Fruit fly (Drosophila melanogaster): ENCODE results near the gene CG10561.

CG10561 gene

dm6 chr2L:19079742-19080141 lies 34.5 kb upstream of the CG10561 start (continued):
- TF ChIP-seq Nf-YC (tag; optimal IDR thresholded peaks at IDR 0.05) (no peak), cg (GFP tag; optimal IDR thresholded peaks at IDR 0.05) (peak; percentile 35), HLH3B (GFP tag; IDR thresholded peaks at IDR 0.05) (0 out of 2 replicates have a peak, but pooled peaks have one; percentile 4), CG12219 (GFP tag; optimal IDR thresholded peaks at IDR 0.05) (peak; percentile 25), slbo (GFP tag; IDR thresholded peaks at IDR 0.05) (0 out of 2 replicates have a peak, but pooled peaks have one; percentile 10), ci (GFP tag; IDR thresholded peaks at IDR 0.05) (peak; percentile 88), Doc3 (GFP tag; IDR thresholded peaks at IDR 0.05; ENCODE audit: partially characterized antibody) (0 out of 3 replicates have a peak, but pooled peaks have one; percentile 24), tx (GFP tag; optimal IDR thresholded peaks at IDR 0.05) (no peak), ttk (GFP tag; IDR thresholded peaks at IDR 0.05) (no peak), lov (optimal IDR thresholded peaks at IDR 0.05) (no peak), lov (GFP tag; IDR thresholded peaks at IDR 0.05) (0 out of 3 replicates have a peak, but pooled peaks have one; percentile 47), z (GFP tag; IDR thresholded peaks at IDR 0.05) (no peak), CG2202 (tag; optimal IDR thresholded peaks at IDR 0.05) (no peak), sna (GFP tag; IDR thresholded peaks at IDR 0.05; ENCODE audit: partially characterized antibody) (peak; percentile 35; the same call in 1 of the 2 replicates), CG43689 (GFP tag; IDR thresholded peaks at IDR 0.05) (peak; percentile 41; the same call in 1 of the 2 replicates), CG1792 (GFP tag; optimal IDR thresholded peaks at IDR 0.05) (no peak), wek (GFP tag; optimal IDR thresholded peaks at IDR 0.05) (peak; percentile 16)

DNA sequence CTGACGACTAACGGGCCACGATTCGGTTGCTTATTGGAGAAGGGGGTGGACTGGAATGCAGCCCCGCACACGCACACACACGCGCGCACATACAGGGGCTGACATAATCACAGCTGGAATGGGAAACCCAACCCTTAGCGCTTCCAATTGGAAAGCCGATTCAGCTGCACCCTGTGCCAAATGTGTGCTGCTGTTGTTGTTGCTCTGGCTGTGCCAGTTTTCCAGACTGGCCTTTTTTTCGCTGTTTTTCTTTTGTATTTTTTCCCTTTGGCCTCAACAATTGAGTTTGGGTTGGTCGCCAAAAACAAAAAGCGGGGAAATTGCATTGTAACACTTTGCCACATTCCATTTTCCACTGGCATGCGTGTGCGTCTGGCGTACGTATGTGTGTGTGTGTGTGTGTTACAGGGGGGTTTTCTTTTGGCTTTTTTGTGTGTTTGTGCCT lies 30.9 kb upstream of the CG10561 start:
- peak; percentile 95 for TF ChIP-seq Nf-YC (tag; optimal IDR thresholded peaks at IDR 0.05)
- peak; percentile 93 for TF ChIP-seq Nf-YB (GFP tag; optimal IDR thresholded peaks at IDR 0.05)
- TF ChIP-seq seq (GFP tag; IDR thresholded peaks at IDR 0.05), result peak; percentile 47; the same call in 1 of the 2 replicates
- TF ChIP-seq HLH54F (GFP tag; optimal IDR thresholded peaks at IDR 0.05), result no peak
- no peak for TF ChIP-seq maf-S (GFP tag; optimal IDR thresholded peaks at IDR 0.05)
- no peak for TF ChIP-seq eyg (GFP tag; optimal IDR thresholded peaks at IDR 0.05)
- peak; percentile 15; the same call in 1 of the 2 replicates for TF ChIP-seq Drgx (GFP tag; IDR thresholded peaks at IDR 0.05)
- 0 out of 2 replicates have a peak, but pooled peaks have one; percentile 27 for TF ChIP-seq HLH3B (GFP tag; IDR thresholded peaks at IDR 0.05)
- TF ChIP-seq insv (GFP tag; optimal IDR thresholded peaks at IDR 0.05), result peak; percentile 21 to 88
- no peak for TF ChIP-seq jumu (GFP tag; optimal IDR thresholded peaks at IDR 0.05)
- no peak for TF ChIP-seq CG10209 (GFP tag; optimal IDR thresholded peaks at IDR 0.05)
- TF ChIP-seq pan (optimal IDR thresholded peaks at IDR 0.05), result no peak
- TF ChIP-seq pan (GFP tag; optimal IDR thresholded peaks at IDR 0.05 in 1 of 2, IDR thresholded peaks at IDR 0.05 in 1 of 2), result no peak
- no peak for TF ChIP-seq Vsx1 (GFP tag; optimal IDR thresholded peaks at IDR 0.05)
- TF ChIP-seq zf30C (GFP tag; optimal IDR thresholded peaks at IDR 0.05), result no peak
- peak; percentile 63 for TF ChIP-seq cg (GFP tag; optimal IDR thresholded peaks at IDR 0.05)
- peak; percentile 89 for TF ChIP-seq CG4360 (GFP tag; IDR thresholded peaks at IDR 0.05)
- TF ChIP-seq Adf1 (GFP tag; IDR thresholded peaks at IDR 0.05), result peak; percentile 24; the same call in 1 of the 2 replicates
- TF ChIP-seq ewg (GFP tag; optimal IDR thresholded peaks at IDR 0.05), result peak; percentile 51
- no peak for TF ChIP-seq CG14014 (GFP tag; IDR thresholded peaks at IDR 0.05)
- TF ChIP-seq crol (GFP tag; IDR thresholded peaks at IDR 0.05), result peak; percentile 25; the same call in 1 of the 2 replicates
- TF ChIP-seq CG8478 (optimal IDR thresholded peaks at IDR 0.05), result no peak
- TF ChIP-seq CTCF (GFP tag; optimal IDR thresholded peaks at IDR 0.05), result no peak
- peak; percentile 1 for TF ChIP-seq pros (GFP tag; optimal IDR thresholded peaks at IDR 0.05)
- TF ChIP-seq lmd (GFP tag; IDR thresholded peaks at IDR 0.05), result no peak
- no peak for TF ChIP-seq pb (GFP tag; optimal IDR thresholded peaks at IDR 0.05)
- peak; percentile 1 for TF ChIP-seq abd-A (tag; optimal IDR thresholded peaks at IDR 0.05)
- TF ChIP-seq mirr (GFP tag; optimal IDR thresholded peaks at IDR 0.05), result no peak
- TF ChIP-seq Hr39 (optimal IDR thresholded peaks at IDR 0.05), result peak; percentile 98
- TF ChIP-seq Med (GFP tag), result peak; percentile 25
- no peak for TF ChIP-seq CG16863 (GFP tag; optimal IDR thresholded peaks at IDR 0.05)
- no peak for TF ChIP-seq nom (GFP tag; optimal IDR thresholded peaks at IDR 0.05)
- TF ChIP-seq CG10366 (GFP tag; IDR thresholded peaks at IDR 0.05), result peak; percentile 70
- no peak for TF ChIP-seq CG13775 (GFP tag; optimal IDR thresholded peaks at IDR 0.05)
- TF ChIP-seq CoRest (tag; optimal IDR thresholded peaks at IDR 0.05), result no peak
- TF ChIP-seq run (tag; optimal IDR thresholded peaks at IDR 0.05), result no peak
- TF ChIP-seq kni (GFP tag; optimal IDR thresholded peaks at IDR 0.05), result no peak

Measured in whole organism, embryonic.